Worm (Caenorhabditis elegans) whole organism, mixed stage, embryonic: ENCODE data around the gene Y71H10B.1.

Experiments
- ceh-83 ChIP-seq: fragments of 200-800 bp; sonication (Bioruptor generic); optimal IDR thresholded peaks from 2 replicates; lab custom pipeline; 2018; ENCODE audit warnings: mild to moderate bottlenecking, missing genetic modification characterization, missing compliant biosample characterization
- elt-3 ChIP-seq: fragments of 150-350 bp; optimal IDR thresholded peaks from 2 replicates; lab custom pipeline; 2014; ENCODE audit warnings: missing biosample characterization, missing genetic modification characterization
- nhr-12 ChIP-seq: fragments of 150-350 bp; optimal IDR thresholded peaks from 2 replicates; lab custom pipeline; 2014; ENCODE audit warnings: missing biosample characterization, missing genetic modification characterization
- nhr-28 ChIP-seq: fragments of 150-350 bp; optimal IDR thresholded peaks from 2 replicates; lab custom pipeline; 2014; ENCODE audit warnings: missing biosample characterization, missing genetic modification characterization
- ztf-11 ChIP-seq: fragments of 150-350 bp; optimal IDR thresholded peaks from 2 replicates; lab custom pipeline; 2014; ENCODE audit warnings: missing biosample characterization, missing genetic modification characterization

ce11 chrX:2809611-2810010 is 30.5 kb downstream of the Y71H10B.1 start, which contains the start of gene C14A11.9:
- TF ChIP-seq ztf-11 (tag; lab: Kevin White, UChicago) (no peak), elt-3 (tag; lab: Kevin White, UChicago) (no peak), nhr-12 (tag; lab: Kevin White, UChicago) (no peak), nhr-28 (tag; lab: Kevin White, UChicago) (no peak), ceh-83 (GFP tag; lab: Kevin White, UChicago) (peak; percentile 61)
